Worm (Caenorhabditis elegans) whole organism, early embryonic: ENCODE measurements around the gene srh-95.

ENCODE experiments used
- B0310.2 ChIP-seq: sonication (generic microtip); optimal IDR thresholded peaks from 2 replicates; lab custom pipeline; 2016; ENCODE audit warnings: mild to moderate bottlenecking, missing genetic modification characterization, missing compliant biosample characterization
- F13C5.2 ChIP-seq: sonication (generic microtip); optimal IDR thresholded peaks from 2 replicates; lab custom pipeline; 2017; ENCODE audit warnings: mild to moderate bottlenecking, missing genetic modification characterization, inconsistent platforms, missing compliant biosample characterization
- aly-1 ChIP-seq: sonication (generic microtip); optimal IDR thresholded peaks from 2 replicates; lab custom pipeline; 2016; ENCODE audit warnings: missing genetic modification characterization, missing compliant biosample characterization
- ama-1 ChIP-seq: fragments of 150-350 bp; optimal IDR thresholded peaks from 2 replicates; lab custom pipeline; 2014
- ceh-13 ChIP-seq: fragments of 200-800 bp; sonication (Bioruptor generic); optimal IDR thresholded peaks from 2 replicates; lab custom pipeline; 2018; ENCODE audit warnings: mild to moderate bottlenecking, missing genetic modification characterization, missing compliant biosample characterization
- ceh-36 ChIP-seq: sonication (generic microtip); optimal IDR thresholded peaks from 2 replicates; lab custom pipeline; 2016; ENCODE audit warnings: missing genetic modification characterization, inconsistent platforms, missing compliant biosample characterization
- ets-7 ChIP-seq: sonication (generic microtip); optimal IDR thresholded peaks from 2 replicates; lab custom pipeline; 2016; ENCODE audit warnings: missing genotype, missing genetic modification characterization, missing compliant biosample characterization
- flt-1 ChIP-seq: fragments of 200-800 bp; sonication (Bioruptor generic); IDR thresholded peaks from 2 replicates; pipeline ENCODE4 v1.3.6; 2022; ENCODE audit warnings: missing genetic modification characterization, missing compliant biosample characterization
- hmbx-1 ChIP-seq: sonication (generic microtip); optimal IDR thresholded peaks from 2 replicates; lab custom pipeline; 2016; ENCODE audit warnings: mild to moderate bottlenecking, missing genetic modification characterization, missing compliant biosample characterization
- hmg-4 ChIP-seq: fragments of 200-800 bp; sonication (Bioruptor generic); optimal IDR thresholded peaks from 2 replicates; lab custom pipeline; 2018; ENCODE audit warnings: mild to moderate bottlenecking, missing genetic modification characterization, missing compliant biosample characterization
- hnd-1 ChIP-seq: sonication (generic microtip); optimal IDR thresholded peaks from 2 replicates; lab custom pipeline; 2016; ENCODE audit warnings: missing genetic modification characterization, missing compliant biosample characterization
- pes-1 ChIP-seq: fragments of 200-800 bp; sonication (Bioruptor generic); IDR thresholded peaks from 2 replicates; pipeline ENCODE4 v1.3.6; 2022; ENCODE audit warnings: missing genetic modification reagents, missing genetic modification characterization, missing compliant biosample characterization
- scrt-1 ChIP-seq: fragments of 200-800 bp; sonication (Bioruptor generic); IDR thresholded peaks from 2 replicates; pipeline ENCODE4 v1.3.6; 2022; ENCODE audit warnings: missing genetic modification characterization, missing compliant biosample characterization
- sea-1 ChIP-seq: fragments of 200-800 bp; sonication (Bioruptor generic); conservative IDR thresholded peaks from 2 replicates; pipeline ENCODE4 v1.3.6; 2022; ENCODE audit warnings: missing genetic modification characterization, missing compliant biosample characterization
- tbx-11 ChIP-seq: fragments of 200-800 bp; sonication (Bioruptor generic); IDR thresholded peaks from 2 replicates; pipeline ENCODE4 v1.3.6; 2022; ENCODE audit warnings: missing genetic modification characterization, missing compliant biosample characterization
- tbx-37 ChIP-seq: fragments of 200-800 bp; sonication (Bioruptor generic); conservative IDR thresholded peaks from 2 replicates; pipeline ENCODE4 v1.3.6; 2022; ENCODE audit warnings: missing genetic modification reagents, missing genetic modification characterization, missing compliant biosample characterization
- tra-4 ChIP-seq: sonication (generic microtip); optimal IDR thresholded peaks from 2 replicates; lab custom pipeline; 2017; ENCODE audit warnings: missing genetic modification characterization, missing compliant biosample characterization

The srh-95 gene

ce11 chrV:16259684-16260083 is 13.0 kb downstream of the srh-95 start, which contains the start of gene nhr-127:
Gene nhr-127 (plus strand): TSS chrV:16259984.
- TF ChIP-seq ceh-13 (no peak), B0310.2 (tag; lab: Kevin White, UChicago) (no peak), F13C5.2 (tag; lab: Kevin White, UChicago) (no peak), tra-4 (tag; lab: Kevin White, UChicago) (no peak), scrt-1 (no peak), aly-1 (no peak), hnd-1 (tag; lab: Kevin White, UChicago) (no peak), pes-1 (GFP tag; lab: Robert Waterston, UW) (no peak), tbx-37 (GFP tag; lab: Robert Waterston, UW) (no peak), ama-1 (lab: Kevin White, UChicago) (no peak), sea-1 (GFP tag; lab: Robert Waterston, UW) (no peak), hmbx-1 (no peak), hmg-4 (GFP tag; lab: Kevin White, UChicago) (no peak), ceh-36 (tag; lab: Kevin White, UChicago) (no peak)

ce11 chrV:16266514-16266913 is 19.8 kb downstream of the srh-95 start, which contains the start of gene T13F3.4:
Gene T13F3.4 (minus strand): TSS chrV:16266614.
- TF ChIP-seq ama-1 (lab: Kevin White, UChicago) (no peak), tra-4 (tag; lab: Kevin White, UChicago) (no peak), hnd-1 (tag; lab: Kevin White, UChicago) (no peak), aly-1 (no peak), ets-7 (tag; lab: Kevin White, UChicago) (no peak), F13C5.2 (tag; lab: Kevin White, UChicago) (no peak)

ce11 chrV:16269556-16269955 is 22.9 kb downstream of the srh-95 start, which contains the start of the genes fbxa-2 and T13F3.8:
Gene fbxa-2 (minus strand): TSS chrV:16269656.
Gene T13F3.8 (plus strand): TSS chrV:16269800.
- TF ChIP-seq hmbx-1 (no peak), sea-1 (GFP tag; lab: Robert Waterston, UW) (no peak)

- TF ChIP-seq aly-1: no peak
- TF ChIP-seq F13C5.2 (tag; lab: Kevin White, UChicago): no peak
- TF ChIP-seq ets-7 (tag; lab: Kevin White, UChicago): no peak
- TF ChIP-seq scrt-1: no peak
- no peak for TF ChIP-seq hmg-4 (GFP tag; lab: Kevin White, UChicago)
- no peak for TF ChIP-seq ceh-13
- TF ChIP-seq pes-1 (GFP tag; lab: Robert Waterston, UW): no peak
- no peak for TF ChIP-seq ama-1 (lab: Kevin White, UChicago)
- no peak for TF ChIP-seq tra-4 (tag; lab: Kevin White, UChicago)
- no peak for TF ChIP-seq B0310.2 (tag; lab: Kevin White, UChicago)
- no peak for TF ChIP-seq flt-1
- TF ChIP-seq hmbx-1: no peak
Measured at ce11 chrV:16271121-16271520, 24.4 kb downstream of the srh-95 start, which contains the start of gene T13F3.6. Gene T13F3.6 (minus strand): TSS chrV:16271221.

ce11 chrV:16275347-16275746 is 28.7 kb downstream of the srh-95 start, which contains the start of gene pacl-1:
Gene pacl-1 (minus strand): TSS chrV:16275447.
- no peak for TF ChIP-seq ceh-36 (tag; lab: Kevin White, UChicago)
- TF ChIP-seq scrt-1: no peak
- no peak for TF ChIP-seq ama-1 (lab: Kevin White, UChicago)
- TF ChIP-seq tbx-37 (GFP tag; lab: Robert Waterston, UW): no peak
- no peak for TF ChIP-seq aly-1
- no peak for TF ChIP-seq tbx-11 (GFP tag; lab: Robert Waterston, UW)

ce11 chrV:16277918-16278317 is 31.2 kb downstream of the srh-95 start, which contains the start of gene cyp-37B1:
Gene cyp-37B1 (plus strand): TSS chrV:16278116.
- TF ChIP-seq aly-1 (no peak), hmbx-1 (no peak), flt-1 (no peak), F13C5.2 (tag; lab: Kevin White, UChicago) (no peak), scrt-1 (no peak), sea-1 (GFP tag; lab: Robert Waterston, UW) (no peak), hnd-1 (tag; lab: Kevin White, UChicago) (no peak), tbx-11 (GFP tag; lab: Robert Waterston, UW) (no peak), ceh-13 (no peak), ceh-36 (tag; lab: Kevin White, UChicago) (no peak)

- TF ChIP-seq tbx-11 (GFP tag; lab: Robert Waterston, UW): no peak
- no peak for TF ChIP-seq B0310.2 (tag; lab: Kevin White, UChicago)
- no peak for TF ChIP-seq sea-1 (GFP tag; lab: Robert Waterston, UW)
- TF ChIP-seq F13C5.2 (tag; lab: Kevin White, UChicago): no peak
- TF ChIP-seq ama-1 (lab: Kevin White, UChicago): no peak
- TF ChIP-seq tbx-37 (GFP tag; lab: Robert Waterston, UW): no peak
- TF ChIP-seq tra-4 (tag; lab: Kevin White, UChicago): no peak
Measured at ce11 chrV:16282147-16282546, 35.5 kb downstream of the srh-95 start, which contains the start of gene F28G4.2. Gene F28G4.2 (minus strand): TSS chrV:16282321.

- TF ChIP-seq ceh-36 (tag; lab: Kevin White, UChicago) (no peak), hmbx-1 (no peak), tbx-11 (GFP tag; lab: Robert Waterston, UW) (no peak), tbx-37 (GFP tag; lab: Robert Waterston, UW) (no peak), ama-1 (lab: Kevin White, UChicago) (no peak), tra-4 (tag; lab: Kevin White, UChicago) (no peak)
Measured at ce11 chrV:16285794-16286193, 39.1 kb downstream of the srh-95 start, which contains the start of gene F28G4.4. Gene F28G4.4 (minus strand): TSS chrV:16285894.
